Worm (Caenorhabditis elegans): ENCODE measurements around the gene C46C2.3.

DNA sequence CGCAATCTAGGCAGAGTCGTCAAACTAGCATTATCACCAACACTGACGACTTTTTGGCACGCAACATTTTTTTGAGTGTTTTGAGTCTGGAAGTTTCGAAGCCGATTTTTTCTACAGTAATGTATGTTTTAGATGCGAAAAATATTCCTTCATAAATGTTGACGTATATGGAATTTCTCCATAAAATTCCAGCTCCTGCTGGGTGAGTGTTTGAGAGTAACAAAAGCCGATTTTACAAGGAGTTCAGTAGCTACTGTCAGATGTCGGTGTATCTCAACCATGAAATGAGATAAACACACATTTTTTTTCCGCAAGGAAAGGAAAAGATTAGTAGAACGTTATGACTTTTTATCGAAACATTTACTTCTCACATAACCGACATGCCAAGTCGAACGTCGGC is 10.1 kb upstream of the C46C2.3 start:
- no peak for TF ChIP-seq unc-62 (GFP tag; optimal IDR thresholded peaks at IDR 0.05)
- TF ChIP-seq Y55F3AM.14 (GFP tag; optimal IDR thresholded peaks at IDR 0.05), result no peak
- no peak for TF ChIP-seq aly-2 (tag; optimal IDR thresholded peaks at IDR 0.05)
- no peak for TF ChIP-seq egl-27 (tag; optimal IDR thresholded peaks at IDR 0.05)
- no peak for TF ChIP-seq skn-1 (tag; optimal IDR thresholded peaks at IDR 0.05)
- TF ChIP-seq lin-13 (GFP tag; optimal IDR thresholded peaks at IDR 0.05), result no peak
- no peak for TF ChIP-seq nhr-25 (tag; optimal IDR thresholded peaks at IDR 0.05)
- TF ChIP-seq ama-1 (optimal IDR thresholded peaks at IDR 0.05), result no peak
- TF ChIP-seq fos-1 (tag; optimal IDR thresholded peaks at IDR 0.05), result no peak
- no peak for TF ChIP-seq F13H6.1 (tag; optimal IDR thresholded peaks at IDR 0.05)
- no peak for TF ChIP-seq nhr-237 (tag; optimal IDR thresholded peaks at IDR 0.05)
